Worm (Caenorhabditis elegans) whole organism, L2 larva: ENCODE data around the gene F29A7.6.

ENCODE experiments used
- ama-1 ChIP-seq: fragments of 150-350 bp; optimal IDR thresholded peaks from 2 replicates; lab custom pipeline; 2018; ENCODE audit warnings: inconsistent platforms
- crh-2 ChIP-seq: sonication (generic microtip); optimal IDR thresholded peaks from 2 replicates; lab custom pipeline; 2017; ENCODE audit warnings: missing biosample characterization, missing genetic modification characterization
- elt-3 ChIP-seq: sonication (generic microtip); optimal IDR thresholded peaks from 2 replicates; lab custom pipeline; 2017; ENCODE audit warnings: missing biosample characterization, missing genetic modification characterization
- nhr-11 ChIP-seq: fragments of 150-350 bp; optimal IDR thresholded peaks from 2 replicates; lab custom pipeline; 2014; ENCODE audit warnings: missing biosample characterization, missing genetic modification characterization
- nhr-77 ChIP-seq: fragments of 150-350 bp; optimal IDR thresholded peaks from 2 replicates; lab custom pipeline; 2014; ENCODE audit warnings: missing biosample characterization, missing genetic modification characterization
- ztf-4 ChIP-seq: fragments of 150-350 bp; optimal IDR thresholded peaks from 2 replicates; lab custom pipeline; 2014; ENCODE audit warnings: missing biosample characterization, missing genetic modification characterization

ce11 chrII:2756351-2756750 is 3.9 kb upstream of the F29A7.6 start:
- TF ChIP-seq nhr-11 (no peak), crh-2 (tag; lab: Kevin White, UChicago) (no peak), ama-1 (lab: Kevin White, UChicago) (no peak), ztf-4 (no peak), nhr-77 (no peak), elt-3 (tag; lab: Kevin White, UChicago) (no peak)
